Worm (Caenorhabditis elegans) whole organism, L4 larva: ENCODE measurements around the gene ZK688.12.
A peak's percentile ranks its signal among the peaks of the same experiment; 100 is the strongest.

Experiments
- F26F4.8 ChIP-seq: fragments of 200-800 bp; sonication (Bioruptor generic); conservative IDR thresholded peaks from 2 replicates; pipeline ENCODE4 v1.3.6; 2022; ENCODE audit warnings: missing genetic modification characterization, missing compliant biosample characterization
- F37D6.2 ChIP-seq: sonication (generic microtip); optimal IDR thresholded peaks from 2 replicates; lab custom pipeline; 2016; ENCODE audit warnings: mild to moderate bottlenecking, missing genetic modification characterization, missing compliant biosample characterization
- F49E8.2 ChIP-seq: sonication (generic microtip); optimal IDR thresholded peaks from 2 replicates; lab custom pipeline; 2016; ENCODE audit warnings: missing compliant biosample characterization, mild to moderate bottlenecking, missing genetic modification characterization, borderline replicate concordance
- T20F7.1 ChIP-seq: fragments of 200-800 bp; sonication (Bioruptor generic); optimal IDR thresholded peaks from 2 replicates; lab custom pipeline; 2018; ENCODE audit warnings: mild to moderate bottlenecking, missing genetic modification characterization, missing compliant biosample characterization
- T26A8.4 ChIP-seq: fragments of 200-800 bp; sonication (Bioruptor generic); IDR thresholded peaks from 2 replicates; pipeline ENCODE4 v1.3.6; 2022; ENCODE audit warnings: missing genetic modification characterization, missing compliant biosample characterization
- Y105C5A.15 ChIP-seq: fragments of 200-800 bp; sonication (Bioruptor generic); IDR thresholded peaks from 2 replicates; pipeline ENCODE4 v1.3.6; 2022; ENCODE audit warnings: missing genetic modification characterization, missing compliant biosample characterization
- Y5F2A.4 ChIP-seq: fragments of 200-800 bp; sonication (Bioruptor generic); optimal IDR thresholded peaks from 2 replicates; lab custom pipeline; 2018; ENCODE audit warnings: mild to moderate bottlenecking, missing genetic modification characterization, missing compliant biosample characterization
- ZK337.2 ChIP-seq: fragments of 200-800 bp; sonication (Bioruptor generic); IDR thresholded peaks from 2 replicates; pipeline ENCODE4 v1.3.6; 2022; ENCODE audit warnings: missing genetic modification reagents, missing genetic modification characterization, missing compliant biosample characterization
- aha-1 ChIP-seq: fragments of 150-350 bp; peaks from one replicate; lab custom pipeline; 2014; ENCODE audit warnings: missing biosample characterization, missing genetic modification characterization
- aly-2 ChIP-seq: sonication (generic microtip); optimal IDR thresholded peaks from 2 replicates; lab custom pipeline; 2018; ENCODE audit warnings: missing biosample characterization, missing genetic modification characterization
- arid-1 ChIP-seq: fragments of 200-800 bp; sonication (Bioruptor generic); conservative IDR thresholded peaks from 2 replicates; pipeline ENCODE4 v1.3.6; 2022; ENCODE audit warnings: missing genetic modification reagents, missing genetic modification characterization, missing compliant biosample characterization
- attf-4 ChIP-seq: sonication (generic microtip); optimal IDR thresholded peaks from 3 replicates; lab custom pipeline; 2017; ENCODE audit warnings: missing biosample characterization, missing genetic modification characterization
- ceh-20 ChIP-seq: fragments of 200-800 bp; sonication (Bioruptor generic); IDR thresholded peaks from 2 replicates; pipeline ENCODE4 v1.3.6; 2022; ENCODE audit warnings: missing genetic modification reagents, missing genetic modification characterization, missing compliant biosample characterization
- ceh-28 ChIP-seq: fragments of 150-350 bp; optimal IDR thresholded peaks from 2 replicates; lab custom pipeline; 2014; ENCODE audit warnings: missing biosample characterization, missing genetic modification reagents, missing genetic modification characterization
- ceh-32 ChIP-seq: sonication (generic microtip); optimal IDR thresholded peaks from 2 replicates; lab custom pipeline; 2016; ENCODE audit warnings: mild to moderate bottlenecking, missing genetic modification characterization, missing compliant biosample characterization; ENCODE audit not compliant: poor library complexity
- ceh-62 ChIP-seq: sonication (generic microtip); optimal IDR thresholded peaks from 2 replicates; lab custom pipeline; 2017; ENCODE audit warnings: missing biosample characterization, missing genetic modification characterization
- daf-12 ChIP-seq: fragments of 150-350 bp; optimal IDR thresholded peaks from 2 replicates; lab custom pipeline; 2014; ENCODE audit warnings: missing biosample characterization, missing genetic modification reagents, missing genetic modification characterization
- dmd-8 ChIP-seq: fragments of 200-800 bp; sonication (Bioruptor generic); IDR thresholded peaks from 2 replicates; pipeline ENCODE4 v1.3.6; 2022; ENCODE audit warnings: missing genetic modification characterization, missing compliant biosample characterization
- dmd-9 ChIP-seq: fragments of 200-800 bp; sonication (Bioruptor generic); IDR thresholded peaks from 2 replicates; pipeline ENCODE4 v1.3.6; 2022; ENCODE audit warnings: missing genetic modification reagents, missing genetic modification characterization, missing compliant biosample characterization
- dpl-1 ChIP-seq: fragments of 150-350 bp; optimal IDR thresholded peaks from 2 replicates; lab custom pipeline; 2014; ENCODE audit warnings: missing biosample characterization, missing genetic modification reagents, missing genetic modification characterization
- lim-7 ChIP-seq: fragments of 200-800 bp; sonication (Bioruptor generic); IDR thresholded peaks from 2 replicates; pipeline ENCODE4 v1.3.6; 2022; ENCODE audit warnings: missing genetic modification characterization, missing compliant biosample characterization
- lin-1 ChIP-seq: fragments of 200-800 bp; sonication (Bioruptor generic); IDR thresholded peaks from 2 replicates; pipeline ENCODE4 v1.3.6; 2022; ENCODE audit warnings: missing genetic modification reagents, missing genetic modification characterization, missing compliant biosample characterization
- lin-29 ChIP-seq: fragments of 200-800 bp; sonication (Bioruptor generic); IDR thresholded peaks from 2 replicates; pipeline ENCODE4 v1.3.6; 2022; ENCODE audit warnings: missing genetic modification reagents, missing genetic modification characterization, missing compliant biosample characterization
- lir-3 ChIP-seq: sonication (generic microtip); optimal IDR thresholded peaks from 2 replicates; lab custom pipeline; 2016; ENCODE audit warnings: mild to moderate bottlenecking, missing genetic modification characterization, missing compliant biosample characterization
- madf-5 ChIP-seq, 2 experiments: fragments of 200-800 bp; sonication (Bioruptor generic); IDR thresholded peaks; 2 replicates each; pipeline ENCODE4 v1.3.6; 2022; ENCODE audit warnings: missing compliant biosample characterization in 2 of 2, missing genetic modification characterization in 2 of 2
- mdt-29 ChIP-seq: fragments of 200-800 bp; sonication (Bioruptor generic); IDR thresholded peaks from 2 replicates; pipeline ENCODE4 v1.3.6; 2022; ENCODE audit warnings: missing genetic modification reagents, missing genetic modification characterization, missing compliant biosample characterization
- mes-2 ChIP-seq: sonication (generic microtip); optimal IDR thresholded peaks from 2 replicates; lab custom pipeline; 2016; ENCODE audit warnings: missing genotype, mild to moderate bottlenecking, missing genetic modification characterization, missing compliant biosample characterization; ENCODE audit not compliant: poor library complexity, severe bottlenecking
- mxl-3 ChIP-seq: fragments of 200-800 bp; sonication (Bioruptor generic); optimal IDR thresholded peaks from 2 replicates; lab custom pipeline; 2018; ENCODE audit warnings: mild to moderate bottlenecking, missing genetic modification characterization, missing compliant biosample characterization
- nhr-102 ChIP-seq: sonication (generic microtip); optimal IDR thresholded peaks from 2 replicates; lab custom pipeline; 2016; ENCODE audit warnings: mild to moderate bottlenecking, missing genetic modification characterization, moderate library complexity, missing compliant biosample characterization
- nhr-111 ChIP-seq: fragments of 200-800 bp; sonication (Bioruptor generic); optimal IDR thresholded peaks from 2 replicates; lab custom pipeline; 2018; ENCODE audit warnings: mild to moderate bottlenecking, missing genetic modification characterization, missing compliant biosample characterization
- nhr-41 ChIP-seq: fragments of 200-800 bp; sonication (Bioruptor generic); IDR thresholded peaks from 2 replicates; pipeline ENCODE4 v1.3.6; 2022; ENCODE audit warnings: missing genetic modification reagents, missing genetic modification characterization, missing compliant biosample characterization
- nhr-42 ChIP-seq: fragments of 200-800 bp; sonication (Bioruptor generic); IDR thresholded peaks from 2 replicates; pipeline ENCODE4 v1.3.6; 2022; ENCODE audit warnings: missing genetic modification characterization, missing compliant biosample characterization
- nhr-77 ChIP-seq: fragments of 150-350 bp; optimal IDR thresholded peaks from 2 replicates; lab custom pipeline; 2014; ENCODE audit warnings: missing biosample characterization, missing genetic modification characterization
- pha-4 ChIP-seq, 2 experiments: fragments of 150-350 bp in 1 of 2; fragments of 200-800 bp in 1 of 2; sonication (Bioruptor generic) in 1 of 2; IDR thresholded peaks in 1 of 2; optimal IDR thresholded peaks in 1 of 2; 2 replicates each; pipeline versions ENCODE4 v1.3.6 to Lab custom; 2014 to 2022; ENCODE audit warnings: missing genetic modification characterization in 2 of 2, missing genetic modification reagents in 2 of 2, missing biosample characterization in 1 of 2, missing compliant biosample characterization in 1 of 2
- php-3 ChIP-seq: fragments of 200-800 bp; sonication (Bioruptor generic); IDR thresholded peaks from 2 replicates; pipeline ENCODE4 v1.3.6; 2022; ENCODE audit warnings: missing genetic modification reagents, missing genetic modification characterization, missing compliant biosample characterization
- pqm-1 ChIP-seq: sonication (generic microtip); optimal IDR thresholded peaks from 2 replicates; lab custom pipeline; 2017; ENCODE audit warnings: missing biosample characterization, missing genetic modification characterization
- rbr-2 ChIP-seq: sonication (generic microtip); optimal IDR thresholded peaks from 2 replicates; lab custom pipeline; 2016; ENCODE audit warnings: missing genotype, missing genetic modification characterization, missing compliant biosample characterization
- saeg-2 ChIP-seq: fragments of 200-800 bp; sonication (Bioruptor generic); IDR thresholded peaks from 2 replicates; pipeline ENCODE4 v1.3.6; 2022; ENCODE audit warnings: missing genetic modification reagents, missing genetic modification characterization, missing compliant biosample characterization
- set-16 ChIP-seq: fragments of 200-800 bp; sonication (Bioruptor generic); IDR thresholded peaks from 2 replicates; pipeline ENCODE4 v1.3.6; 2022; ENCODE audit warnings: missing genetic modification reagents, missing genetic modification characterization, missing compliant biosample characterization
- snpc-1.2 ChIP-seq: fragments of 200-800 bp; sonication (Bioruptor generic); IDR thresholded peaks from 2 replicates; pipeline ENCODE4 v1.3.6; 2022; ENCODE audit warnings: missing genetic modification reagents, missing genetic modification characterization, missing compliant biosample characterization
- snpc-4 ChIP-seq: fragments of 150-350 bp; optimal IDR thresholded peaks from 2 replicates; lab custom pipeline; 2014; ENCODE audit warnings: missing biosample characterization, missing genetic modification characterization
- spr-1 ChIP-seq: sonication (generic microtip); optimal IDR thresholded peaks from 2 replicates; lab custom pipeline; 2016; ENCODE audit warnings: mild to moderate bottlenecking, missing genetic modification characterization, missing compliant biosample characterization
- tra-1 ChIP-seq: fragments of 200-800 bp; sonication (Bioruptor generic); IDR thresholded peaks from 2 replicates; pipeline ENCODE4 v1.3.6; 2022; ENCODE audit warnings: missing genetic modification reagents, missing genetic modification characterization, missing compliant biosample characterization
- unc-130 ChIP-seq: sonication (generic microtip); optimal IDR thresholded peaks from 2 replicates; lab custom pipeline; 2016; ENCODE audit warnings: missing genetic modification reagents, missing genetic modification characterization, missing compliant biosample characterization
- unc-62 ChIP-seq, 3 experiments: fragments of 150-350 bp in 1 of 3; sonication (generic microtip); optimal IDR thresholded peaks in 2 of 3; peaks in 1 of 3; 1 replicate in 1 of 3; 2 replicates in 2 of 3; lab custom pipeline; 2014 to 2017; ENCODE audit warnings: missing biosample characterization in 3 of 3, missing genetic modification characterization in 3 of 3, missing genetic modification reagents in 3 of 3, missing genotype in 1 of 3
- zag-1 ChIP-seq: fragments of 150-350 bp; optimal IDR thresholded peaks from 2 replicates; lab custom pipeline; 2014; ENCODE audit warnings: missing biosample characterization, missing genetic modification characterization
- zfp-3 ChIP-seq: fragments of 200-800 bp; sonication (Bioruptor generic); conservative IDR thresholded peaks from 2 replicates; pipeline ENCODE4 v1.3.6; 2022; ENCODE audit warnings: missing genetic modification reagents, missing genetic modification characterization, missing compliant biosample characterization
- zip-11 ChIP-seq: fragments of 200-800 bp; sonication (Bioruptor generic); IDR thresholded peaks from 2 replicates; pipeline ENCODE4 v1.3.6; 2022; ENCODE audit warnings: missing genetic modification characterization, missing compliant biosample characterization
- zip-2 ChIP-seq: fragments of 150-350 bp; optimal IDR thresholded peaks from 2 replicates; lab custom pipeline; 2014; ENCODE audit warnings: missing biosample characterization, missing genetic modification characterization
- ztf-11 ChIP-seq: fragments of 150-350 bp; optimal IDR thresholded peaks from 2 replicates; lab custom pipeline; 2014; ENCODE audit warnings: missing biosample characterization, missing genetic modification characterization
- ztf-7 ChIP-seq: fragments of 150-350 bp; optimal IDR thresholded peaks from 2 replicates; lab custom pipeline; 2014; ENCODE audit warnings: missing biosample characterization, missing genetic modification characterization

Gene ZK688.12

DNA sequence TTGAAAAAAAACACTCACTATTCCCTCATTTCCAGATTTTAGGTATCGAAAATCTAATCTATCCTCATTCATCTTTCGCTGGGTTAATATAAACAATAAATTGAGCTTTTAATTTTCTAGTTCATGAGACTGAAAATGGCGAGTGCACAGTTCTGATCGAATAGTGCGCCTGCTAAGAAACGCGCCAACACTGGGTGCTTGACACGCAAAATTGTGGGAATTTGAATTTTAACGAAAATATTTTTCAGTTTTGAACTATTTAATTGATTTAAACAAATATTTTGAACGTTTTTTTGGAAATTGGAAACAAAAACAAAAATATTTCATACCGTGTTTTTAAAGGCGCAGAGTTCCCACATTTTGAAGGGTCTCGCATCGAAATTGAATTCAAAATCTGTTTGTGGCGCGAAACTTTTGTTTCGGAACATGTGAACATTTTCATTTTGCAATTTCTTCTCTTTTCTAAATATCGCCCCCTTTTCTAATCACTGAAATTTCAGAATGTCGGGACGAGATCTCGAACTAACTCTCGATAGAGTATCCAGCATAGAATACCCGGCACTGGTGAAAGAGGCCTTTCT lies 15.3 kb upstream of the ZK688.12 start, which contains the start of the genes C29E4.13 and npp-15 (continued):
- TF ChIP-seq F26F4.8 (GFP tag; lab: Robert Waterston, UW) (no peak), lin-29 (GFP tag; lab: Robert Waterston, UW) (no peak), php-3 (GFP tag; lab: Robert Waterston, UW) (no peak), set-16 (GFP tag; lab: Robert Waterston, UW) (no peak), unc-62 (GFP tag; optimal IDR thresholded peaks at IDR 0.05 in 1 of 2; lab: Kevin White, UChicago) (no peak), unc-62 (tag; optimal IDR thresholded peaks at IDR 0.05; lab: Kevin White, UChicago) (no peak), ceh-20 (GFP tag; lab: Robert Waterston, UW) (no peak), ztf-7 (tag; lab: Kevin White, UChicago) (no peak), F37D6.2 (tag; lab: Kevin White, UChicago) (no peak), ztf-11 (tag; lab: Kevin White, UChicago) (no peak), snpc-4 (tag; lab: Kevin White, UChicago) (no peak), arid-1 (GFP tag; lab: Robert Waterston, UW) (no peak), nhr-111 (GFP tag; lab: Kevin White, UChicago) (no peak), nhr-41 (GFP tag; lab: Robert Waterston, UW) (no peak), Y5F2A.4 (no peak), nhr-77 (no peak), dmd-8 (GFP tag; lab: Robert Waterston, UW) (no peak), attf-4 (no peak), nhr-102 (tag; lab: Kevin White, UChicago) (no peak), madf-5 (GFP tag; IDR thresholded peaks at IDR 0.05; lab: Robert Waterston, UW) (no peak), Y105C5A.15 (no peak), tra-1 (GFP tag; lab: Robert Waterston, UW) (no peak), zfp-3 (GFP tag; lab: Robert Waterston, UW) (no peak), zip-11 (GFP tag; lab: Robert Waterston, UW) (no peak), spr-1 (no peak), ZK337.2 (GFP tag; lab: Robert Waterston, UW) (no peak), zag-1 (tag; lab: Kevin White, UChicago) (no peak), mdt-29 (no peak), nhr-42 (GFP tag; lab: Robert Waterston, UW) (no peak), lir-3 (tag; lab: Kevin White, UChicago) (no peak), ceh-62 (no peak), aha-1 (no peak), mes-2 (tag; lab: Kevin White, UChicago) (peak; percentile 64), rbr-2 (tag; lab: Kevin White, UChicago) (no peak), zip-2 (tag; lab: Kevin White, UChicago) (no peak), snpc-1.2 (GFP tag; lab: Robert Waterston, UW) (no peak), mxl-3 (no peak), saeg-2 (GFP tag; lab: Robert Waterston, UW) (no peak), dpl-1 (GFP tag; lab: Kevin White, UChicago) (peak; percentile 81), lim-7 (GFP tag; lab: Robert Waterston, UW) (no peak), aly-2 (tag; lab: Kevin White, UChicago) (no peak), ceh-32 (tag; lab: Kevin White, UChicago) (no peak), ceh-28 (tag; lab: Kevin White, UChicago) (no peak), T26A8.4 (no peak), pha-4 (GFP tag; IDR thresholded peaks at IDR 0.05; lab: Robert Waterston, UW) (no peak), pha-4 (tag; optimal IDR thresholded peaks at IDR 0.05; lab: Kevin White, UChicago) (no peak), daf-12 (tag; lab: Kevin White, UChicago) (no peak), dmd-9 (GFP tag; lab: Robert Waterston, UW) (no peak), pqm-1 (tag; lab: Kevin White, UChicago) (peak; percentile 21), T20F7.1 (GFP tag; lab: Kevin White, UChicago) (peak; percentile 72), lin-1 (GFP tag; lab: Robert Waterston, UW) (no peak), unc-130 (GFP tag; lab: Kevin White, UChicago) (peak; percentile 39), F49E8.2 (tag; lab: Kevin White, UChicago) (no peak)
